Fruit fly (Drosophila melanogaster) whole organism, pupa: ENCODE data around the gene cbt.

Experiments used
- CG13204 ChIP-seq: fragments of 200-800 bp; sonication (Bioruptor generic); optimal IDR thresholded peaks from 2 replicates; lab custom pipeline; 2018; ENCODE audit warnings: missing biosample characterization, mild to moderate bottlenecking, missing genetic modification characterization, moderate library complexity
- CG15710 ChIP-seq: fragments of 200-800 bp; sonication (Bioruptor generic); optimal IDR thresholded peaks from 2 replicates; lab custom pipeline; 2018; ENCODE audit warnings: missing biosample characterization, mild to moderate bottlenecking, missing genetic modification characterization, moderate library complexity
- CG17806 ChIP-seq: fragments of 200-800 bp; sonication (Bioruptor generic); optimal IDR thresholded peaks from 2 replicates; lab custom pipeline; 2018; ENCODE audit warnings: missing biosample characterization, mild to moderate bottlenecking, missing genetic modification characterization, moderate library complexity
- CG4496 ChIP-seq: fragments of 200-800 bp; sonication (Bioruptor generic); IDR thresholded peaks from 3 replicates; pipeline ENCODE4 v1.3.6; 2022; ENCODE audit warnings: missing biosample characterization, missing genetic modification characterization
- CG8159 ChIP-seq: fragments of 200-800 bp; sonication (Bioruptor generic); optimal IDR thresholded peaks from 3 replicates; lab custom pipeline; 2018; ENCODE audit warnings: missing biosample characterization, mild to moderate bottlenecking, missing genetic modification characterization, moderate library complexity
- D1 ChIP-seq: fragments of 200-800 bp; sonication (Bioruptor generic); optimal IDR thresholded peaks from 2 replicates; lab custom pipeline; 2018; ENCODE audit warnings: missing biosample characterization, mild to moderate bottlenecking, missing genetic modification characterization, moderate library complexity
- EcR ChIP-seq: fragments of 200-800 bp; sonication (Bioruptor generic); optimal IDR thresholded peaks from 3 replicates; lab custom pipeline; 2019; ENCODE audit warnings: missing biosample characterization, missing genetic modification characterization, mild to moderate bottlenecking, moderate library complexity, missing genetic modification reagents
- Snoo ChIP-seq: fragments of 200-800 bp; sonication (Bioruptor generic); optimal IDR thresholded peaks from 3 replicates; lab custom pipeline; 2017; ENCODE audit warnings: missing biosample characterization, mild to moderate bottlenecking, missing genetic modification characterization, inconsistent platforms
- fd96Ca ChIP-seq: fragments of 200-800 bp; sonication (Bioruptor generic); IDR thresholded peaks from 3 replicates; pipeline ENCODE4 v1.3.6; 2022; ENCODE audit warnings: missing biosample characterization, missing genetic modification characterization
- gl ChIP-seq: fragments of 200-800 bp; sonication (Bioruptor generic); optimal IDR thresholded peaks from 2 replicates; lab custom pipeline; 2018; ENCODE audit warnings: missing biosample characterization, mild to moderate bottlenecking, missing genetic modification characterization

DNA sequence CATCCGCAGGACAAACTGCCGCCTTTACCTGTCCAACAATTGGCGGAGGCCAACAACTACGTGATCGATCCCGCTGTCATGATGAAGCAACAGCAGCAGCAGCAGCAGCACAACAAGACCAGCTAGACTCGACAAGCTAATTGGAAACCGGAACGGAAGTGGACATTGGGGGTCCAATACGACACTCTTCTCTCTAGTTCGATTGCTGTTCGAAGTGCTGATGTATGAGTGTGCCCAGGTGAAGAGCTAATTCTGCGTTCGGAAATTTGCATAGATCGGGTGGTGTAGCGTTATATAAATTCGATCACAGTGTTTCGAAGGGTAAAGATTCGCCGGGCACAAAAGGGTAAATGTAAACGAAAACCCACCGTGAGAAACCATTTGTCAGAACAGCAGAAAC lies 32.4 kb downstream of the cbt start:
- TF ChIP-seq EcR (no peak), CG8159 (no peak), fd96Ca (no peak), CG17806 (no peak), D1 (tag; lab: Kevin White, UChicago) (no peak), CG4496 (GFP tag; lab: Robert Waterston, UW) (no peak), gl (tag; lab: Kevin White, UChicago) (no peak), CG13204 (GFP tag; lab: Kevin White, UChicago) (no peak), CG15710 (no peak), Snoo (tag; lab: Kevin White, UChicago) (no peak)
